Fruit fly (Drosophila melanogaster): ENCODE measurements around the gene Cog3.

DNA sequence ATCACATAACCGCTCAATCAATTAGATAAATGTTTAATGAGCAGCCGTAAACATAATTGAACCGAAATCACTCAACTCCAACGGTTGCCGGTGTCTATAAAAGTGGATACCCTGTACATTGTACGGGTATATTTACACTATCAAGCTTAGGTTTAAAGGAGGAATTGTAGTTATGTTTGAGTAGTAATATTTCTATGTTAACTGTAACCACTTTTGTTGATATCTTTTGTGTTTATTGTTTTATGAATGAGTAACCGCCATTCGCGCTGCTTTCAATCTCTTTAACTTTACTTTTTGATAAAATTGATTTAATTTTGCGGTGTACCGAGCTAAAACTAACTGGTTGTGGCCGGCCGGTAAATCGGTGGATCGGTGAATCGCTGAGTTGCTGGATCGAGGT lies 25.2 kb upstream of the Cog3 start:
- TF ChIP-seq Snoo (tag; optimal IDR thresholded peaks at IDR 0.05) (no peak), CG4496 (GFP tag; IDR thresholded peaks at IDR 0.05) (peak; percentile 78), CG12605 (GFP tag; IDR thresholded peaks at IDR 0.05) (no peak; the same call in 1 of the 2 replicates), CG14655 (GFP tag; optimal IDR thresholded peaks at IDR 0.05) (peak; percentile 54), D1 (tag; optimal IDR thresholded peaks at IDR 0.05) (no peak), CG13204 (GFP tag; optimal IDR thresholded peaks at IDR 0.05) (no peak), rn (GFP tag; IDR thresholded peaks at IDR 0.05) (no peak), Pif1A (GFP tag; optimal IDR thresholded peaks at IDR 0.05) (peak; percentile 41), CG9948 (tag; optimal IDR thresholded peaks at IDR 0.05) (no peak), EcR (GFP tag; optimal IDR thresholded peaks at IDR 0.05) (no peak)
